Fruit fly (Drosophila melanogaster) whole organism, prepupa: ENCODE results near the gene Yp1.

ENCODE experiments used
- CG11762 ChIP-seq: fragments of 200-800 bp; sonication (Bioruptor generic); optimal IDR thresholded peaks from 3 replicates; lab custom pipeline; 2016; ENCODE audit warnings: missing biosample characterization, missing genetic modification characterization; ENCODE audit not compliant: insufficient read depth
- CG34406 ChIP-seq: fragments of 200-800 bp; sonication (Bioruptor generic); optimal IDR thresholded peaks from 3 replicates; lab custom pipeline; 2016; ENCODE audit warnings: missing biosample characterization, missing genetic modification characterization
- CG4318 ChIP-seq: fragments of 200-800 bp; sonication (Bioruptor generic); optimal IDR thresholded peaks from 3 replicates; lab custom pipeline; 2017; ENCODE audit warnings: missing biosample characterization, mild to moderate bottlenecking, missing genetic modification characterization
- CG8319 ChIP-seq: fragments of 200-800 bp; sonication (Bioruptor generic); optimal IDR thresholded peaks from 3 replicates; lab custom pipeline; 2016; ENCODE audit warnings: missing biosample characterization, missing genetic modification characterization
- Eip78C ChIP-seq: fragments of 200-800 bp; sonication (Bioruptor generic); peaks from one replicate; lab custom pipeline; 2016; ENCODE audit warnings: missing biosample characterization, missing genetic modification characterization
- Sox102F ChIP-seq: fragments of 200-800 bp; sonication (Bioruptor generic); optimal IDR thresholded peaks from 2 replicates; lab custom pipeline; 2016; ENCODE audit warnings: missing biosample characterization, mild to moderate bottlenecking, missing genetic modification characterization
- achi ChIP-seq: fragments of 200-800 bp; sonication (Bioruptor generic); optimal IDR thresholded peaks from 3 replicates; lab custom pipeline; 2016; ENCODE audit warnings: missing biosample characterization, missing genetic modification characterization
- spab ChIP-seq: fragments of 200-800 bp; sonication (Bioruptor generic); optimal IDR thresholded peaks from 2 replicates; lab custom pipeline; 2017; ENCODE audit warnings: missing biosample characterization, mild to moderate bottlenecking, missing genetic modification characterization, missing genetic modification reagents

Yp1 gene

dm6 chrX:10104477-10104876 is 50.9 kb downstream of the Yp1 start (continued):
- peak; percentile 52 for TF ChIP-seq CG8319 (GFP tag; lab: Kevin White, UChicago)
- peak; percentile 70 for TF ChIP-seq Sox102F (GFP tag; lab: Kevin White, UChicago)
- TF ChIP-seq achi (GFP tag; lab: Kevin White, UChicago), result peak; percentile 49
- TF ChIP-seq spab (GFP tag; lab: Kevin White, UChicago), result peak; percentile 17
- TF ChIP-seq Eip78C (GFP tag; lab: Kevin White, UChicago), result peak; percentile 87
- TF ChIP-seq CG4318 (GFP tag; lab: Kevin White, UChicago), result peak; percentile 26
- TF ChIP-seq CG34406 (GFP tag; lab: Kevin White, UChicago), result peak; percentile 64
- peak; percentile 39 for TF ChIP-seq CG11762 (GFP tag; lab: Kevin White, UChicago)
